Worm (Caenorhabditis elegans) whole organism, L1 larva: ENCODE results near the gene cyp-32A1.

Experiments used
- ama-1 ChIP-seq: fragments of 150-350 bp; optimal IDR thresholded peaks from 2 replicates; lab custom pipeline; 2014
- blmp-1 ChIP-seq: fragments of 150-350 bp; optimal IDR thresholded peaks from 2 replicates; lab custom pipeline; 2014; ENCODE audit warnings: missing biosample characterization, missing genetic modification characterization
- nhr-28 ChIP-seq: fragments of 150-350 bp; optimal IDR thresholded peaks from 2 replicates; lab custom pipeline; 2014; ENCODE audit warnings: missing biosample characterization, missing genetic modification characterization
- nhr-77 ChIP-seq: fragments of 150-350 bp; optimal IDR thresholded peaks from 2 replicates; lab custom pipeline; 2014; ENCODE audit warnings: missing biosample characterization, missing genetic modification characterization
- pqm-1 ChIP-seq: sonication (generic microtip); optimal IDR thresholded peaks from 3 replicates; lab custom pipeline; 2017; ENCODE audit warnings: missing biosample characterization, missing genetic modification characterization

- no peak for TF ChIP-seq nhr-28 (tag; lab: Kevin White, UChicago)
- TF ChIP-seq blmp-1 (tag; lab: Kevin White, UChicago) = no peak
- no peak for TF ChIP-seq nhr-77 (tag; lab: Kevin White, UChicago)
- no peak for TF ChIP-seq pqm-1
- no peak for TF ChIP-seq ama-1 (lab: Kevin White, UChicago)
Measured at ce11 chrV:7819585-7819984, 38.0 kb downstream of the cyp-32A1 start.
